Worm (Caenorhabditis elegans) whole organism, L2 larva: ENCODE results near the gene syx-3.

Experiments
- C34F6.9 ChIP-seq: fragments of 150-350 bp; optimal IDR thresholded peaks from 2 replicates; lab custom pipeline; 2014; ENCODE audit warnings: missing biosample characterization, missing genetic modification characterization
- R02D3.7 ChIP-seq: fragments of 150-350 bp; optimal IDR thresholded peaks from 2 replicates; lab custom pipeline; 2014; ENCODE audit warnings: missing biosample characterization, missing genetic modification characterization
- Y55F3AM.14 ChIP-seq: fragments of 200-800 bp; sonication (Bioruptor generic); optimal IDR thresholded peaks from 2 replicates; lab custom pipeline; 2018; ENCODE audit warnings: mild to moderate bottlenecking, missing genetic modification characterization, missing compliant biosample characterization
- ZK546.5 ChIP-seq: sonication (generic microtip); optimal IDR thresholded peaks from 2 replicates; lab custom pipeline; 2017; ENCODE audit warnings: missing biosample characterization, missing genetic modification characterization
- aly-2 ChIP-seq: fragments of 150-350 bp; optimal IDR thresholded peaks from 2 replicates; lab custom pipeline; 2014; ENCODE audit warnings: missing biosample characterization, missing genetic modification characterization
- ama-1 ChIP-seq: fragments of 150-350 bp; optimal IDR thresholded peaks from 2 replicates; lab custom pipeline; 2018; ENCODE audit warnings: inconsistent platforms
- crh-2 ChIP-seq: sonication (generic microtip); optimal IDR thresholded peaks from 2 replicates; lab custom pipeline; 2017; ENCODE audit warnings: missing biosample characterization, missing genetic modification characterization
- dmd-4 ChIP-seq: sonication (generic microtip); optimal IDR thresholded peaks from 2 replicates; lab custom pipeline; 2017; ENCODE audit warnings: missing biosample characterization, missing genetic modification characterization
- egl-27 ChIP-seq: sonication (generic microtip); optimal IDR thresholded peaks from 3 replicates; lab custom pipeline; 2017; ENCODE audit warnings: missing biosample characterization, missing genetic modification reagents, missing genetic modification characterization
- elt-1 ChIP-seq: fragments of 150-350 bp; optimal IDR thresholded peaks from 2 replicates; lab custom pipeline; 2014; ENCODE audit warnings: missing biosample characterization, missing genetic modification characterization
- elt-3 ChIP-seq: sonication (generic microtip); optimal IDR thresholded peaks from 2 replicates; lab custom pipeline; 2017; ENCODE audit warnings: missing biosample characterization, missing genetic modification characterization
- fos-1 ChIP-seq: fragments of 150-350 bp; optimal IDR thresholded peaks from 2 replicates; lab custom pipeline; 2014; ENCODE audit warnings: missing biosample characterization, missing genetic modification characterization
- gmeb-1 ChIP-seq: fragments of 150-350 bp; optimal IDR thresholded peaks from 2 replicates; lab custom pipeline; 2014; ENCODE audit warnings: missing biosample characterization, missing genetic modification characterization
- lin-13 ChIP-seq: fragments of 150-350 bp; optimal IDR thresholded peaks from 2 replicates; lab custom pipeline; 2014; ENCODE audit warnings: missing biosample characterization, missing genetic modification reagents, missing genetic modification characterization
- lin-39 ChIP-seq: fragments of 150-350 bp; optimal IDR thresholded peaks from 2 replicates; lab custom pipeline; 2014; ENCODE audit warnings: missing biosample characterization, missing genetic modification reagents, missing genetic modification characterization
- lsy-2 ChIP-seq, 2 experiments: fragments of 150-350 bp in 1 of 2; sonication (generic microtip) in 1 of 2; optimal IDR thresholded peaks; 2 replicates each; lab custom pipeline; 2014 to 2017; ENCODE audit warnings: missing biosample characterization in 2 of 2, missing genetic modification characterization in 2 of 2
- mab-5 ChIP-seq: fragments of 150-350 bp; optimal IDR thresholded peaks from 2 replicates; lab custom pipeline; 2014; ENCODE audit warnings: missing biosample characterization, missing genetic modification characterization
- mbf-1 ChIP-seq: sonication (generic microtip); optimal IDR thresholded peaks from 2 replicates; lab custom pipeline; 2017; ENCODE audit warnings: missing biosample characterization, missing genetic modification characterization
- mdl-1 ChIP-seq, 2 experiments: fragments of 150-350 bp in 1 of 2; sonication (generic microtip) in 1 of 2; optimal IDR thresholded peaks; 2 replicates each; lab custom pipeline; 2017; ENCODE audit warnings: missing biosample characterization in 2 of 2, missing genetic modification characterization in 2 of 2
- nhr-10 ChIP-seq: sonication (generic microtip); optimal IDR thresholded peaks from 2 replicates; lab custom pipeline; 2017; ENCODE audit warnings: missing biosample characterization, missing genetic modification characterization
- nhr-11 ChIP-seq: fragments of 150-350 bp; optimal IDR thresholded peaks from 2 replicates; lab custom pipeline; 2014; ENCODE audit warnings: missing biosample characterization, missing genetic modification characterization
- nhr-12 ChIP-seq: fragments of 150-350 bp; optimal IDR thresholded peaks from 2 replicates; lab custom pipeline; 2014; ENCODE audit warnings: missing biosample characterization, missing genetic modification characterization
- nhr-23 ChIP-seq: fragments of 150-350 bp; optimal IDR thresholded peaks from 2 replicates; lab custom pipeline; 2014; ENCODE audit warnings: missing biosample characterization, missing genetic modification reagents, missing genetic modification characterization
- nhr-237 ChIP-seq: fragments of 150-350 bp; optimal IDR thresholded peaks from 2 replicates; lab custom pipeline; 2014; ENCODE audit warnings: missing biosample characterization, missing genetic modification characterization
- nhr-25 ChIP-seq: fragments of 150-350 bp; sonication (generic microtip); optimal IDR thresholded peaks from 3 replicates; lab custom pipeline; 2014; ENCODE audit warnings: missing biosample characterization, missing genetic modification characterization
- nhr-77 ChIP-seq: fragments of 150-350 bp; optimal IDR thresholded peaks from 2 replicates; lab custom pipeline; 2014; ENCODE audit warnings: missing biosample characterization, missing genetic modification characterization
- peb-1 ChIP-seq: fragments of 150-350 bp; optimal IDR thresholded peaks from 2 replicates; lab custom pipeline; 2014; ENCODE audit warnings: missing biosample characterization, missing genetic modification characterization
- sem-4 ChIP-seq: fragments of 150-350 bp; optimal IDR thresholded peaks from 2 replicates; lab custom pipeline; 2014; ENCODE audit warnings: missing biosample characterization, missing genetic modification reagents, missing genetic modification characterization
- skn-1 ChIP-seq: sonication (generic microtip); optimal IDR thresholded peaks from 2 replicates; lab custom pipeline; 2017; ENCODE audit warnings: missing biosample characterization, missing genetic modification characterization
- sma-9 ChIP-seq, 2 experiments: fragments of 150-350 bp in 1 of 2; sonication (generic microtip) in 1 of 2; optimal IDR thresholded peaks; 2 replicates each; lab custom pipeline; 2014 to 2016; ENCODE audit warnings: missing genetic modification characterization in 2 of 2, mild to moderate bottlenecking in 1 of 2, missing biosample characterization in 1 of 2, missing compliant biosample characterization in 1 of 2, missing genetic modification reagents in 1 of 2, moderate library complexity in 1 of 2
- snpc-4 ChIP-seq: fragments of 150-350 bp; optimal IDR thresholded peaks from 2 replicates; lab custom pipeline; 2014; ENCODE audit warnings: missing biosample characterization, missing genetic modification characterization
- unc-39 ChIP-seq: fragments of 150-350 bp; optimal IDR thresholded peaks from 2 replicates; lab custom pipeline; 2014; ENCODE audit warnings: missing biosample characterization, missing genetic modification characterization
- unc-62 ChIP-seq: fragments of 150-350 bp; optimal IDR thresholded peaks from 2 replicates; lab custom pipeline; 2014; ENCODE audit warnings: missing biosample characterization, missing genetic modification reagents, missing genetic modification characterization
- zag-1 ChIP-seq: fragments of 150-350 bp; optimal IDR thresholded peaks from 2 replicates; lab custom pipeline; 2014; ENCODE audit warnings: missing biosample characterization, missing genetic modification characterization
- ztf-1 ChIP-seq: fragments of 200-800 bp; sonication (Bioruptor generic); conservative IDR thresholded peaks from 2 replicates; pipeline ENCODE4 v1.3.6; 2022; ENCODE audit warnings: missing genetic modification characterization, missing compliant biosample characterization

syx-3 gene

ce11 chrX:5319214-5319838, 29.6 kb upstream of the syx-3 start (continued):
- TF ChIP-seq C34F6.9 (tag; lab: Kevin White, UChicago) (no peak), Y55F3AM.14 (GFP tag; lab: Kevin White, UChicago) (peak; percentile 10), mab-5 (no peak), lsy-2 (tag; optimal IDR thresholded peaks at IDR 0.05; lab: Kevin White, UChicago) (peak in 1 of 2 experiments; percentile 27), aly-2 (no peak), nhr-12 (tag; lab: Kevin White, UChicago) (no peak), nhr-25 (tag; lab: Kevin White, UChicago) (no peak), nhr-10 (tag; lab: Kevin White, UChicago) (no peak), lin-13 (GFP tag; lab: Kevin White, UChicago) (peak; percentile 15), gmeb-1 (tag; lab: Kevin White, UChicago) (peak; percentile 58), elt-1 (no peak), zag-1 (tag; lab: Kevin White, UChicago) (no peak), sma-9 (GFP tag; optimal IDR thresholded peaks at IDR 0.05; lab: Kevin White, UChicago) (peak; percentile 70), sma-9 (tag; optimal IDR thresholded peaks at IDR 0.05; lab: Kevin White, UChicago) (no peak), R02D3.7 (tag; lab: Kevin White, UChicago) (no peak), snpc-4 (tag; lab: Kevin White, UChicago) (no peak), nhr-11 (tag; lab: Kevin White, UChicago) (no peak), mbf-1 (tag; lab: Kevin White, UChicago) (no peak), peb-1 (no peak)

ce11 chrX:5321563-5321962, 27.3 kb upstream of the syx-3 start:
- TF ChIP-seq mdl-1 (tag; optimal IDR thresholded peaks at IDR 0.05; lab: Kevin White, UChicago) (no peak), unc-39 (tag; lab: Kevin White, UChicago) (no peak), ama-1 (lab: Kevin White, UChicago) (no peak), elt-3 (tag; lab: Kevin White, UChicago) (no peak), snpc-4 (tag; lab: Kevin White, UChicago) (no peak), nhr-23 (no peak), nhr-77 (no peak), nhr-12 (tag; lab: Kevin White, UChicago) (no peak), ZK546.5 (tag; lab: Kevin White, UChicago) (no peak), fos-1 (tag; lab: Kevin White, UChicago) (no peak)

ce11 chrX:5323287-5323686, 25.6 kb upstream of the syx-3 start, which contains the start of gene sto-2:
Gene sto-2, minus strand, starts transcription at chrX:5323387.
- TF ChIP-seq aly-2 (no peak), mdl-1 (tag; optimal IDR thresholded peaks at IDR 0.05; lab: Kevin White, UChicago) (no peak), elt-1 (no peak), Y55F3AM.14 (GFP tag; lab: Kevin White, UChicago) (no peak), lin-39 (tag; lab: Kevin White, UChicago) (no peak), lsy-2 (tag; optimal IDR thresholded peaks at IDR 0.05; lab: Kevin White, UChicago) (no peak), sem-4 (tag; lab: Kevin White, UChicago) (no peak), nhr-23 (no peak), unc-39 (tag; lab: Kevin White, UChicago) (no peak), lin-13 (GFP tag; lab: Kevin White, UChicago) (no peak), nhr-237 (tag; lab: Kevin White, UChicago) (no peak), mbf-1 (tag; lab: Kevin White, UChicago) (no peak), ztf-1 (GFP tag; lab: Robert Waterston, UW) (no peak), fos-1 (tag; lab: Kevin White, UChicago) (no peak), crh-2 (no peak), R02D3.7 (tag; lab: Kevin White, UChicago) (no peak), gmeb-1 (tag; lab: Kevin White, UChicago) (no peak), dmd-4 (tag; lab: Kevin White, UChicago) (no peak), egl-27 (tag; lab: Kevin White, UChicago) (no peak), unc-62 (no peak)

- TF ChIP-seq fos-1 (tag; lab: Kevin White, UChicago): peak; percentile 86
- peak; percentile 80 for TF ChIP-seq skn-1
- no peak for TF ChIP-seq lin-13 (GFP tag; lab: Kevin White, UChicago)
Measured at ce11 chrX:5329236-5329635, 19.7 kb upstream of the syx-3 start, which contains the start of gene C26B9.5. Gene C26B9.5, plus strand, starts transcription at chrX:5329479.
